Worm (Caenorhabditis elegans): ENCODE measurements around the gene ntp-1.

ntp-1 gene

DNA sequence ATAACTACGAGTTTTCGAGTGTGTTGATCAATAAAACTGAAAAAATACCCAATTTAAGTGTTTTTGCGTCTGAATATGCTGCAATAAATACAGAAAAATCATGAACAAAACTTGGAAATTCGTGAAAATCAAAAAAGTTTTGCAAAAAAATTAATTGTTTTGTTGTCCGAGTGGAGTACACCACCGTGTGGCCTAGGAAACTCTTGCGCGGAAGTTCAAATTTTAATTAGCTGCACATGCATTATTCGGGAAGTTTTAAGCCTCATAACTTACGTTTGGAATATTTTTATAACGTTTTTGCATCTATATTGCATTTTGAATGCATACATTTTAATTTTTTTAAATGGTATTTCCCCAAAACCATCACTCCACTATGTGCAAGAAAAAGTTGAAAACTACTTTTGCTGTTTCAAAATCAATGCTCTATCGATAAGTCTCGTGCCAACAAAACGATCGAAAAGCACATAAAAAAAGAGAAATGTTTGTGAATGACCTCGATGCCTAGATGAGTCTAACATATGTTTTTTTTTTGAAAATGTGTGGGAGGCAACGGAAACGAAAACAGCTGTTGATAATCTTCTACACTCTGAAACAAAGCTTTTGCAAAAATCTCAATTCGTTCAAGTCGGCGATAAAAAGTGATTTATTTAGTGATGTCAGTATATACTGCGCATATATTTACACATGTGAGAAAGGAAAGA lies 21.9 kb upstream of the ntp-1 start:
- TF ChIP-seq D2030.7 (GFP tag; IDR thresholded peaks at IDR 0.05) (no peak), hlh-12 (tag; optimal IDR thresholded peaks at IDR 0.05) (no peak), lsl-1 (GFP tag; optimal IDR thresholded peaks at IDR 0.05) (peak; percentile 39), rec-8 (tag; optimal IDR thresholded peaks at IDR 0.05) (no peak), ekl-4 (GFP tag; IDR thresholded peaks at IDR 0.05) (no peak), attf-5 (GFP tag; optimal IDR thresholded peaks at IDR 0.05) (no peak), aptf-2 (GFP tag; conservative IDR thresholded peaks at IDR 0.05) (0 out of 2 replicates have a peak, but pooled peaks have one; percentile 9), xnd-1 (tag; optimal IDR thresholded peaks at IDR 0.05) (peak; percentile 26), bed-2 (GFP tag; IDR thresholded peaks at IDR 0.05) (0 out of 2 replicates have a peak, but pooled peaks have one; percentile 50), him-1 (tag; optimal IDR thresholded peaks at IDR 0.05) (peak; percentile 36), let-607 (tag; optimal IDR thresholded peaks at IDR 0.05) (peak in 1 of 2 experiments; percentile 5), ztf-3 (GFP tag; optimal IDR thresholded peaks at IDR 0.05) (no peak), lin-35 (GFP tag; optimal IDR thresholded peaks at IDR 0.05) (peak in 1 of 3 experiments; percentile 13), tlf-1 (GFP tag; optimal IDR thresholded peaks at IDR 0.05) (no peak), mcd-1 (GFP tag; IDR thresholded peaks at IDR 0.05) (no peak), B0019.2 (GFP tag; conservative IDR thresholded peaks at IDR 0.05) (no peak), T26A5.8 (tag; optimal IDR thresholded peaks at IDR 0.05) (no peak), F52B5.7 (tag; optimal IDR thresholded peaks at IDR 0.05) (no peak), bed-1 (GFP tag; IDR thresholded peaks at IDR 0.05) (no peak), gei-17 (GFP tag; optimal IDR thresholded peaks at IDR 0.05) (no peak), ztf-25 (GFP tag; IDR thresholded peaks at IDR 0.05) (no peak), ceh-40 (GFP tag; IDR thresholded peaks at IDR 0.05) (no peak), F37B4.10 (GFP tag; IDR thresholded peaks at IDR 0.05) (no peak), nhr-90 (tag; optimal IDR thresholded peaks at IDR 0.05) (no peak), madf-8 (GFP tag; conservative IDR thresholded peaks at IDR 0.05) (no peak; the same call in 1 of the 2 replicates), dox-1 (GFP tag; IDR thresholded peaks at IDR 0.05) (no peak), ccch-3 (GFP tag; optimal IDR thresholded peaks at IDR 0.05) (no peak), ceh-58 (GFP tag; IDR thresholded peaks at IDR 0.05) (no peak), F57A8.1 (GFP tag; optimal IDR thresholded peaks at IDR 0.05) (no peak), F22D6.2 (tag; optimal IDR thresholded peaks at IDR 0.05) (no peak), ZK185.1 (tag; optimal IDR thresholded peaks at IDR 0.05; ENCODE audit: poor library complexity, severe bottlenecking) (peak; percentile 41), egrh-3 (GFP tag; IDR thresholded peaks at IDR 0.05) (no peak), nfyb-1 (GFP tag; IDR thresholded peaks at IDR 0.05) (no peak), madf-3 (GFP tag; IDR thresholded peaks at IDR 0.05) (0 out of 2 replicates have a peak, but pooled peaks have one; percentile 2), Y79H2A.3 (GFP tag; conservative IDR thresholded peaks at IDR 0.05) (no peak), efl-1 (GFP tag; optimal IDR thresholded peaks at IDR 0.05) (peak; percentile 59), hsf-1 (GFP tag; IDR thresholded peaks at IDR 0.05) (no peak), let-526 (GFP tag; IDR thresholded peaks at IDR 0.05) (0 out of 2 replicates have a peak, but pooled peaks have one; percentile 46), F39B2.1 (GFP tag; IDR thresholded peaks at IDR 0.05) (no peak), ztf-28 (GFP tag; IDR thresholded peaks at IDR 0.05) (no peak), unc-130 (GFP tag; optimal IDR thresholded peaks at IDR 0.05) (peak; percentile 17), egl-44 (GFP tag; IDR thresholded peaks at IDR 0.05) (no peak), lin-54 (GFP tag; optimal IDR thresholded peaks at IDR 0.05) (peak; percentile 89), snpc-1.3 (tag; optimal IDR thresholded peaks at IDR 0.05; ENCODE audit: insufficient read depth) (no peak), die-1 (tag; optimal IDR thresholded peaks at IDR 0.05) (no peak), hmg-20 (GFP tag; IDR thresholded peaks at IDR 0.05) (peak; percentile 40; the same call in 1 of the 2 replicates)
